Fruit fly (Drosophila melanogaster): Measurements from ENCODE around the gene ex.
A peak's percentile ranks its signal among the peaks of the same experiment; 100 is the strongest.

Gene ex

DNA sequence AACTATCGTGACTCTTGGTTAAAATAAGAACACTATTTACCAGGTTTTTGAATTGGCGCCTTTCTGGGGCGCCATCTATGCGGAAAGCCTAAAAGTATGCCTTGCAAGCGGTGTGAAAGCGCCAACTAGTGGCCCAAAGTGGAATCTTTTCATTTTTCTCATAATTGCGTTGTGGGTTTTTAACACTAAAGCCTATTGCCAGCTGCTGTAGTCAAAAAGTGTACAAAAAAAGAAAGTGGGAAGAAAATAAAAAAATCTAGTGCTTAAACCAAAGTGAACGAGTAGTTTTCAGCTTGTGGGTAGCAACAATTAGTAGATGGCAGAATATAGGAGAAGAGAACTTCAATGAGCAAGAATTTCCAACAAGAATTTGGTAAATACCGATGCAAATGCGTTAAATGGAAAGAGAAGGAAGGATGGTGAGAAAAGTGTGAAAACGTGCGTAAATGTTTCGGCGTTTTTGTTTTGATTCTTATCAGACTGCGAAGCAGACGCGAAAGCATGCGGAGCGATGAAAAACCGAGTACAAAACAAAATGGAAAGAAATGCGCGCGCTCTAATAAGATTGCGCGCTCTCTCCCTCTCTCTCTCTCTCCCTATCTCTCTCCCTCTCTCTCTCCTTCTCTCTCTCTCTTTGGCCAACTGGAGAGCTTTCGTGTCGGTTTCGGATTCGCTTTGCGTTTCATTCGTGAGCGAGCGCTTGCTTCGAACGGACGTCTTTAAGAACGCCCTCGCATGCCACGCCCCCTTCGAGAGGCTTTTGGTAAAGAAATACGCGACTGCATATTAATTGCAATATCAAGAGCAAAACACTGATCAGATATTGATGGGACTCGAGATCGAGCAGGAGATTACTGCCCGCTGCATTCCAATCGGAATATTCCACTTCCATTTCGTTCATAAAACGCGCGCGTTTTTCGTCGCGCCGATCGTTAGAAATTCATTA is 59.4 kb downstream of the ex start (continued):
- TF ChIP-seq Aef1 (GFP tag; IDR thresholded peaks at IDR 0.05) = peak; percentile 70
- peak; percentile 81; the same call in 2 of the 4 replicates for TF ChIP-seq chinmo (GFP tag; IDR thresholded peaks at IDR 0.05; ENCODE audit: partially characterized antibody)
- TF ChIP-seq nerfin-2 (GFP tag; IDR thresholded peaks at IDR 0.05; ENCODE audit: partially characterized antibody) = no peak
- no peak for TF ChIP-seq CG6813 (GFP tag; optimal IDR thresholded peaks at IDR 0.05)
- TF ChIP-seq gsb-n (tag; optimal IDR thresholded peaks at IDR 0.05) = peak; percentile 28
- peak; percentile 78 for TF ChIP-seq exex (tag; optimal IDR thresholded peaks at IDR 0.05)
- peak; percentile 76 for TF ChIP-seq lmd (GFP tag; IDR thresholded peaks at IDR 0.05)
- peak; percentile 84 for TF ChIP-seq bab2 (GFP tag; optimal IDR thresholded peaks at IDR 0.05)
- peak; percentile 61 for TF ChIP-seq CG17829 (tag; optimal IDR thresholded peaks at IDR 0.05)
- TF ChIP-seq CG3163 (GFP tag; optimal IDR thresholded peaks at IDR 0.05) = peak; percentile 70
- TF ChIP-seq croc (GFP tag; conservative IDR thresholded peaks at IDR 0.05) = 0 out of 3 replicates have a peak, but pooled peaks have one; percentile 12
- TF ChIP-seq Nf-YC (tag; optimal IDR thresholded peaks at IDR 0.05) = peak; percentile 77
- peak; percentile 71; the same call in 2 of the 3 replicates for TF ChIP-seq CG2199 (GFP tag; IDR thresholded peaks at IDR 0.05)
- TF ChIP-seq cato (GFP tag; optimal IDR thresholded peaks at IDR 0.05; ENCODE audit: borderline replicate concordance) = peak; percentile 25
- TF ChIP-seq GATAe (GFP tag; conservative IDR thresholded peaks at IDR 0.05) = no peak
- TF ChIP-seq Sox100B (GFP tag; optimal IDR thresholded peaks at IDR 0.05) = no peak
- no peak for TF ChIP-seq h (optimal IDR thresholded peaks at IDR 0.05)
- peak; percentile 58 for TF ChIP-seq Atf3 (GFP tag; optimal IDR thresholded peaks at IDR 0.05)
- no peak for TF ChIP-seq run (tag; optimal IDR thresholded peaks at IDR 0.05)
- peak; percentile 37 for TF ChIP-seq Ssrp (tag; optimal IDR thresholded peaks at IDR 0.05)
- TF ChIP-seq gcm (GFP tag; optimal IDR thresholded peaks at IDR 0.05) = peak; percentile 54
- peak; percentile 17 for TF ChIP-seq NK7.1 (GFP tag; optimal IDR thresholded peaks at IDR 0.05)
- TF ChIP-seq hkb (optimal IDR thresholded peaks at IDR 0.05) = peak; percentile 78
- TF ChIP-seq hkb (GFP tag; IDR thresholded peaks at IDR 0.05) = peak; percentile 60
- peak; percentile 76 to 80 for TF ChIP-seq dpn (GFP tag; optimal IDR thresholded peaks at IDR 0.05)
- 0 out of 2 replicates have a peak, but pooled peaks have one; percentile 24 for TF ChIP-seq tna (GFP tag; IDR thresholded peaks at IDR 0.05; ENCODE audit: partially characterized antibody)
- TF ChIP-seq gce (GFP tag; IDR thresholded peaks at IDR 0.05) = peak; percentile 44; the same call in 2 of the 3 replicates
- peak; percentile 75 for TF ChIP-seq Hmr (GFP tag; optimal IDR thresholded peaks at IDR 0.05)
- peak; percentile 83 for TF ChIP-seq vvl (GFP tag; IDR thresholded peaks at IDR 0.05)
- TF ChIP-seq H2.0 (GFP tag; IDR thresholded peaks at IDR 0.05) = peak; percentile 51; the same call in 1 of the 2 replicates
- TF ChIP-seq CG3838 (GFP tag; optimal IDR thresholded peaks at IDR 0.05) = peak; percentile 37
- peak; percentile 60 for TF ChIP-seq ato (GFP tag; IDR thresholded peaks at IDR 0.05; ENCODE audit: partially characterized antibody)
- TF ChIP-seq dimm (GFP tag; IDR thresholded peaks at IDR 0.05) = no peak
- peak; percentile 73 for TF ChIP-seq CG9609 (GFP tag; optimal IDR thresholded peaks at IDR 0.05)
- peak; percentile 100 for TF ChIP-seq her (GFP tag; optimal IDR thresholded peaks at IDR 0.05)
- peak; percentile 67 for TF ChIP-seq CG1602 (GFP tag; optimal IDR thresholded peaks at IDR 0.05)
- TF ChIP-seq tio (GFP tag; optimal IDR thresholded peaks at IDR 0.05) = peak; percentile 46
- TF ChIP-seq CG12219 (GFP tag; optimal IDR thresholded peaks at IDR 0.05) = peak; percentile 54
- peak; percentile 30; the same call in 1 of the 3 replicates for TF ChIP-seq CG16813 (GFP tag; IDR thresholded peaks at IDR 0.05; ENCODE audit: partially characterized antibody)
- TF ChIP-seq CTCF (GFP tag; optimal IDR thresholded peaks at IDR 0.05) = peak; percentile 100
- TF ChIP-seq Rx (GFP tag; IDR thresholded peaks at IDR 0.05) = 0 out of 2 replicates have a peak, but pooled peaks have one; percentile 37
- peak; percentile 32 for TF ChIP-seq CG4854 (GFP tag; optimal IDR thresholded peaks at IDR 0.05)
- peak; percentile 51 for TF ChIP-seq CG10147 (GFP tag; optimal IDR thresholded peaks at IDR 0.05)
- TF ChIP-seq CG12155 (GFP tag; optimal IDR thresholded peaks at IDR 0.05) = peak; percentile 46
- peak; percentile 58; the same call in 1 of the 3 replicates for TF ChIP-seq CG11560 (tag; IDR thresholded peaks at IDR 0.05)
- peak; percentile 93 for TF ChIP-seq CG10267 (tag; optimal IDR thresholded peaks at IDR 0.05)
- no peak for TF ChIP-seq Lim3 (GFP tag; IDR thresholded peaks at IDR 0.05)
- TF ChIP-seq psq (GFP tag; optimal IDR thresholded peaks at IDR 0.05) = peak; percentile 98
- peak; percentile 67 for TF ChIP-seq CoRest (tag; optimal IDR thresholded peaks at IDR 0.05)
